Worm (Caenorhabditis elegans) whole organism, early embryonic: ENCODE results near the gene cyp-33C5.

ENCODE experiments used
- aly-1 ChIP-seq: sonication (generic microtip); optimal IDR thresholded peaks from 2 replicates; lab custom pipeline; 2016; ENCODE audit warnings: missing genetic modification characterization, missing compliant biosample characterization
- ama-1 ChIP-seq: fragments of 150-350 bp; optimal IDR thresholded peaks from 2 replicates; lab custom pipeline; 2014
- ceh-13 ChIP-seq: fragments of 200-800 bp; sonication (Bioruptor generic); optimal IDR thresholded peaks from 2 replicates; lab custom pipeline; 2018; ENCODE audit warnings: mild to moderate bottlenecking, missing genetic modification characterization, missing compliant biosample characterization

ce11 chrV:2225130-2225529 lies 19.7 kb upstream of the cyp-33C5 start, which contains the start of gene nhr-103:
- TF ChIP-seq ama-1 (lab: Kevin White, UChicago) (no peak), aly-1 (tag; lab: Kevin White, UChicago) (no peak), ceh-13 (GFP tag; lab: Kevin White, UChicago) (no peak)
